Fruit fly (Drosophila melanogaster) whole organism, embryonic: ENCODE results near the gene CG7519.

Experiments
- CG10979 ChIP-seq: fragments of 200-800 bp; sonication (Bioruptor generic); optimal IDR thresholded peaks from 2 replicates; lab custom pipeline; 2018; ENCODE audit warnings: missing biosample characterization, mild to moderate bottlenecking, missing genetic modification characterization, moderate library complexity
- CG12155 ChIP-seq: fragments of 200-800 bp; sonication (Bioruptor generic); optimal IDR thresholded peaks from 3 replicates; lab custom pipeline; 2016; ENCODE audit warnings: missing biosample characterization, missing genetic modification characterization
- CG1233 ChIP-seq: fragments of 200-800 bp; sonication (Bioruptor generic); optimal IDR thresholded peaks from 4 replicates; lab custom pipeline; 2018; ENCODE audit warnings: missing biosample characterization, mild to moderate bottlenecking, missing genetic modification characterization
- CG12391 ChIP-seq: fragments of 200-800 bp; sonication (Bioruptor generic); optimal IDR thresholded peaks from 3 replicates; lab custom pipeline; 2018; ENCODE audit warnings: missing biosample characterization, mild to moderate bottlenecking, missing genetic modification characterization, moderate library complexity
- CG13296 ChIP-seq: fragments of 200-800 bp; sonication (Bioruptor generic); optimal IDR thresholded peaks from 3 replicates; lab custom pipeline; 2018; ENCODE audit warnings: missing biosample characterization, mild to moderate bottlenecking, missing genetic modification characterization
- CG14710 ChIP-seq: fragments of 200-800 bp; sonication (Bioruptor generic); optimal IDR thresholded peaks from 3 replicates; lab custom pipeline; 2019; ENCODE audit warnings: missing biosample characterization, mild to moderate bottlenecking, missing genetic modification characterization, moderate library complexity
- CG17359 ChIP-seq: fragments of 200-800 bp; sonication (Bioruptor generic); optimal IDR thresholded peaks from 3 replicates; lab custom pipeline; 2018; ENCODE audit warnings: missing biosample characterization, mild to moderate bottlenecking, missing genetic modification characterization, moderate library complexity
- CG17361 ChIP-seq: fragments of 200-800 bp; sonication (Bioruptor generic); IDR thresholded peaks from 3 replicates; pipeline ENCODE4 v1.3.6; 2022; ENCODE audit warnings: missing biosample characterization, missing genetic modification characterization
- CG18011 ChIP-seq: fragments of 200-800 bp; sonication (Bioruptor generic); optimal IDR thresholded peaks from 2 replicates; lab custom pipeline; 2017; ENCODE audit warnings: missing biosample characterization, missing genetic modification characterization, mild to moderate bottlenecking, moderate library complexity, missing genotype
- CG2129 ChIP-seq: fragments of 200-800 bp; sonication (Bioruptor generic); IDR thresholded peaks from 2 replicates; pipeline ENCODE4 v1.3.6; 2022; ENCODE audit warnings: missing biosample characterization, missing genetic modification characterization; ENCODE audit not compliant: partially characterized antibody
- CG2678 ChIP-seq: fragments of 200-800 bp; sonication (Bioruptor generic); optimal IDR thresholded peaks from 3 replicates; lab custom pipeline; 2019; ENCODE audit warnings: missing biosample characterization, mild to moderate bottlenecking, missing genetic modification characterization, moderate library complexity
- CG2712 ChIP-seq: fragments of 200-800 bp; optimal IDR thresholded peaks from 3 replicates; lab custom pipeline; 2019; ENCODE audit warnings: missing biosample characterization, mild to moderate bottlenecking, missing genetic modification characterization, moderate library complexity
- CG3847 ChIP-seq: fragments of 200-800 bp; sonication (Bioruptor generic); IDR thresholded peaks from 2 replicates; pipeline ENCODE4 v1.3.6; 2022; ENCODE audit warnings: missing biosample characterization, missing genetic modification characterization
- CG42726 ChIP-seq: fragments of 200-800 bp; sonication (Bioruptor generic); IDR thresholded peaks from 2 replicates; pipeline ENCODE4 v1.3.6; 2022; ENCODE audit warnings: missing biosample characterization, missing genetic modification characterization; ENCODE audit not compliant: partially characterized antibody
- CG4707 ChIP-seq: fragments of 200-800 bp; sonication (Bioruptor generic); optimal IDR thresholded peaks from 2 replicates; lab custom pipeline; 2018; ENCODE audit warnings: missing biosample characterization, mild to moderate bottlenecking, missing genetic modification characterization, moderate library complexity
- CG6689 ChIP-seq: fragments of 200-800 bp; sonication (Bioruptor generic); IDR thresholded peaks from 2 replicates; pipeline ENCODE4 v1.3.6; 2022; ENCODE audit warnings: missing biosample characterization, missing genetic modification characterization
- CG7963 ChIP-seq: fragments of 200-800 bp; sonication (Bioruptor generic); IDR thresholded peaks from 3 replicates; pipeline ENCODE4 v1.3.6; 2022; ENCODE audit warnings: missing biosample characterization, missing genetic modification characterization; ENCODE audit not compliant: partially characterized antibody
- CG7987 ChIP-seq: fragments of 200-800 bp; sonication (Bioruptor generic); optimal IDR thresholded peaks from 2 replicates; lab custom pipeline; 2018; ENCODE audit warnings: missing biosample characterization, mild to moderate bottlenecking, missing genetic modification characterization, moderate library complexity
- CG9437 ChIP-seq: fragments of 200-800 bp; sonication (Bioruptor generic); optimal IDR thresholded peaks from 2 replicates; lab custom pipeline; 2018; ENCODE audit warnings: missing biosample characterization, mild to moderate bottlenecking, missing genetic modification characterization
- CG9876 ChIP-seq: fragments of 200-800 bp; sonication (Bioruptor generic); optimal IDR thresholded peaks from 2 replicates; lab custom pipeline; 2016; ENCODE audit warnings: missing biosample characterization, missing genetic modification characterization
- Camta ChIP-seq: fragments of 200-800 bp; sonication (Bioruptor generic); optimal IDR thresholded peaks from 2 replicates; lab custom pipeline; 2016; ENCODE audit warnings: missing biosample characterization, missing genetic modification characterization
- HLH4C ChIP-seq: fragments of 200-800 bp; sonication (Bioruptor generic); IDR thresholded peaks from 3 replicates; pipeline ENCODE4 v1.3.6; 2022; ENCODE audit warnings: missing biosample characterization, missing genetic modification characterization; ENCODE audit not compliant: partially characterized antibody
- HLH54F ChIP-seq: fragments of 200-800 bp; sonication (Bioruptor generic); optimal IDR thresholded peaks from 3 replicates; lab custom pipeline; 2016; ENCODE audit warnings: missing biosample characterization, missing genetic modification characterization
- Lhr ChIP-seq: fragments of 200-800 bp; sonication (Bioruptor generic); optimal IDR thresholded peaks from 3 replicates; lab custom pipeline; 2017; ENCODE audit warnings: mild to moderate bottlenecking, missing biosample characterization, missing genetic modification reagents, missing genetic modification characterization
- MESR4 ChIP-seq: fragments of 200-800 bp; sonication (Bioruptor generic); optimal IDR thresholded peaks from 2 replicates; lab custom pipeline; 2018; ENCODE audit warnings: missing biosample characterization, mild to moderate bottlenecking, missing genetic modification characterization, moderate library complexity
- Mes4 ChIP-seq: fragments of 200-800 bp; sonication (Bioruptor generic); optimal IDR thresholded peaks from 2 replicates; lab custom pipeline; 2016; ENCODE audit warnings: missing biosample characterization, missing genetic modification characterization
- Nf-YB ChIP-seq: fragments of 200-800 bp; sonication (Bioruptor generic); optimal IDR thresholded peaks from 3 replicates; lab custom pipeline; 2019; ENCODE audit warnings: missing biosample characterization, mild to moderate bottlenecking, missing genetic modification characterization, moderate library complexity
- Poxn ChIP-seq: fragments of 200-800 bp; sonication (Bioruptor generic); IDR thresholded peaks from 2 replicates; pipeline ENCODE4 v1.3.6; 2022; ENCODE audit warnings: missing biosample characterization, missing genetic modification characterization
- Side ChIP-seq: fragments of 200-800 bp; sonication (Bioruptor generic); optimal IDR thresholded peaks from 2 replicates; lab custom pipeline; 2016; ENCODE audit warnings: missing biosample characterization, missing genetic modification characterization
- Vsx1 ChIP-seq: fragments of 200-800 bp; sonication (Bioruptor generic); optimal IDR thresholded peaks from 2 replicates; lab custom pipeline; 2017; ENCODE audit warnings: missing biosample characterization, mild to moderate bottlenecking, missing genetic modification characterization, missing genetic modification reagents
- ab ChIP-seq: fragments of 200-800 bp; sonication (Bioruptor generic); optimal IDR thresholded peaks from 2 replicates; lab custom pipeline; 2016; ENCODE audit warnings: missing biosample characterization, missing genetic modification characterization
- caup ChIP-seq: fragments of 200-800 bp; sonication (Bioruptor generic); optimal IDR thresholded peaks from 3 replicates; lab custom pipeline; 2017; ENCODE audit warnings: missing biosample characterization, mild to moderate bottlenecking, missing genetic modification characterization, moderate library complexity; ENCODE audit not compliant: severe bottlenecking
- crc ChIP-seq: fragments of 200-800 bp; sonication (Bioruptor generic); optimal IDR thresholded peaks from 2 replicates; lab custom pipeline; 2016; ENCODE audit warnings: missing biosample characterization, missing genetic modification characterization
- crol ChIP-seq: fragments of 200-800 bp; sonication (Bioruptor generic); IDR thresholded peaks from 2 replicates; pipeline ENCODE4 v1.3.6; 2022; ENCODE audit warnings: missing biosample characterization, missing genetic modification characterization
- crp ChIP-seq, 2 experiments: fragments of 200-800 bp; sonication (Bioruptor generic); optimal IDR thresholded peaks; 2 replicates in 1 of 2; 3 replicates in 1 of 2; lab custom pipeline; 2017; ENCODE audit warnings: missing biosample characterization in 2 of 2, missing genetic modification characterization in 2 of 2, mild to moderate bottlenecking in 1 of 2, moderate library complexity in 1 of 2
- dan ChIP-seq: fragments of 200-800 bp; sonication (Bioruptor generic); IDR thresholded peaks from 2 replicates; pipeline ENCODE4 v1.3.6; 2022; ENCODE audit warnings: missing biosample characterization, missing genetic modification characterization
- ems ChIP-seq: fragments of 200-800 bp; sonication (Bioruptor generic); optimal IDR thresholded peaks from 3 replicates; lab custom pipeline; 2016; ENCODE audit warnings: missing biosample characterization, missing genetic modification characterization
- lab ChIP-seq: fragments of 200-800 bp; sonication (Bioruptor generic); optimal IDR thresholded peaks from 3 replicates; lab custom pipeline; 2017; ENCODE audit warnings: missing biosample characterization, missing genetic modification characterization, mild to moderate bottlenecking, moderate library complexity, missing genetic modification reagents
- mld ChIP-seq: fragments of 200-800 bp; sonication (Bioruptor generic); IDR thresholded peaks from 3 replicates; pipeline ENCODE4 v1.3.6; 2022; ENCODE audit warnings: missing biosample characterization, missing genetic modification characterization; ENCODE audit not compliant: partially characterized antibody
- nmo ChIP-seq: fragments of 200-800 bp; sonication (Bioruptor generic); optimal IDR thresholded peaks from 2 replicates; lab custom pipeline; 2018; ENCODE audit warnings: missing biosample characterization, mild to moderate bottlenecking, missing genetic modification characterization, moderate library complexity
- pan ChIP-seq, 4 experiments: fragments of >200 bp in 3 of 4; fragments of 200-800 bp in 1 of 4; sonication (Bioruptor generic) in 1 of 4; optimal IDR thresholded peaks in 3 of 4; IDR thresholded peaks in 1 of 4; 2 replicates each; pipeline versions ENCODE4 v1.3.6 to Lab custom; 2017 to 2022; ENCODE audit warnings: missing biosample characterization in 2 of 4, missing genetic modification characterization in 2 of 4, mixed read lengths in 1 of 4
- peb ChIP-seq: fragments of 200-800 bp; sonication (Bioruptor generic); IDR thresholded peaks from 2 replicates; pipeline ENCODE4 v1.3.6; 2022; ENCODE audit warnings: missing biosample characterization, missing genetic modification characterization
- pnt ChIP-seq: fragments of 200-800 bp; sonication (Bioruptor generic); optimal IDR thresholded peaks from 3 replicates; lab custom pipeline; 2016; ENCODE audit warnings: missing biosample characterization, missing genetic modification characterization
- sqz ChIP-seq: fragments of 200-800 bp; sonication (Bioruptor generic); optimal IDR thresholded peaks from 3 replicates; lab custom pipeline; 2018; ENCODE audit warnings: missing biosample characterization, mild to moderate bottlenecking, missing genetic modification characterization
- stwl ChIP-seq: fragments of 200-800 bp; sonication (Bioruptor generic); optimal IDR thresholded peaks from 3 replicates; lab custom pipeline; 2018; ENCODE audit warnings: missing biosample characterization, mild to moderate bottlenecking, missing genetic modification characterization, moderate library complexity
- twi ChIP-seq: fragments of 200-800 bp; optimal IDR thresholded peaks from 2 replicates; lab custom pipeline; 2019; ENCODE audit warnings: missing biosample characterization, mild to moderate bottlenecking, missing genetic modification characterization, moderate library complexity
- unpg ChIP-seq: fragments of 200-800 bp; sonication (Bioruptor generic); optimal IDR thresholded peaks from 3 replicates; lab custom pipeline; 2018; ENCODE audit warnings: missing biosample characterization, mild to moderate bottlenecking, missing genetic modification characterization, moderate library complexity
- zfh2 ChIP-seq: fragments of 200-800 bp; sonication (Bioruptor generic); optimal IDR thresholded peaks from 2 replicates; lab custom pipeline; 2016; ENCODE audit warnings: missing biosample characterization, missing genetic modification characterization

CG7519 gene

dm6 chr3L:21533270-21533948 lies 40.5 kb downstream of the CG7519 start, which contains the start of gene Mkrn1 (continued):
- no peak for TF ChIP-seq CG9437 (GFP tag; lab: Kevin White, UChicago)
- TF ChIP-seq stwl (tag; lab: Kevin White, UChicago): peak; percentile 78
- TF ChIP-seq crp (GFP tag; optimal IDR thresholded peaks at IDR 0.05; lab: Kevin White, UChicago): peak in 1 of 2 experiments; percentile 1
- no peak for TF ChIP-seq crol (GFP tag; lab: Robert Waterston, UW)
- peak; percentile 65 for TF ChIP-seq CG2712
- no peak for TF ChIP-seq CG18011 (GFP tag; lab: Kevin White, UChicago)
- no peak for TF ChIP-seq CG12391 (tag; lab: Kevin White, UChicago)
- TF ChIP-seq CG1233 (GFP tag; lab: Kevin White, UChicago): no peak
- TF ChIP-seq CG4707: no peak
- TF ChIP-seq sqz (GFP tag; lab: Kevin White, UChicago): no peak
- no peak for TF ChIP-seq Nf-YB (GFP tag; lab: Kevin White, UChicago)
- peak; percentile 44 for TF ChIP-seq CG14710 (tag; lab: Kevin White, UChicago)
- TF ChIP-seq CG2678 (tag; lab: Kevin White, UChicago): no peak
- no peak for TF ChIP-seq CG13296
- TF ChIP-seq CG12155 (GFP tag; lab: Kevin White, UChicago): no peak
- TF ChIP-seq HLH4C (GFP tag; lab: Robert Waterston, UW): peak; percentile 97
- TF ChIP-seq pnt (GFP tag; lab: Kevin White, UChicago): no peak
- no peak for TF ChIP-seq CG7987 (GFP tag; lab: Kevin White, UChicago)
- TF ChIP-seq CG10979: no peak
- TF ChIP-seq ems (GFP tag; lab: Kevin White, UChicago): no peak
- no peak for TF ChIP-seq dan (GFP tag; lab: Robert Waterston, UW)
- TF ChIP-seq Side (GFP tag; lab: Kevin White, UChicago): no peak
- no peak for TF ChIP-seq ab (GFP tag; lab: Kevin White, UChicago)
- TF ChIP-seq Lhr: peak; percentile 70
- TF ChIP-seq CG7963 (GFP tag; lab: Robert Waterston, UW): peak; percentile 90
- TF ChIP-seq nmo (GFP tag; lab: Kevin White, UChicago): peak; percentile 33
- TF ChIP-seq pan (optimal IDR thresholded peaks at IDR 0.05; lab: Kevin White, UChicago): no peak
- no peak for TF ChIP-seq pan (GFP tag; optimal IDR thresholded peaks at IDR 0.05 in 1 of 2, IDR thresholded peaks at IDR 0.05 in 1 of 2)
- TF ChIP-seq twi: no peak
- no peak for TF ChIP-seq Vsx1
- no peak for TF ChIP-seq CG17359 (tag; lab: Kevin White, UChicago)
- TF ChIP-seq mld (GFP tag; lab: Robert Waterston, UW): peak; percentile 78
- no peak for TF ChIP-seq Camta (GFP tag; lab: Kevin White, UChicago)
- TF ChIP-seq crc (GFP tag; lab: Kevin White, UChicago): no peak
- no peak for TF ChIP-seq Mes4 (GFP tag; lab: Kevin White, UChicago)
- TF ChIP-seq Poxn (GFP tag; lab: Robert Waterston, UW): no peak
- peak; percentile 51; the same call in 1 of the 2 replicates for TF ChIP-seq CG42726 (GFP tag; lab: Robert Waterston, UW)
- TF ChIP-seq HLH54F (GFP tag; lab: Kevin White, UChicago): no peak
- TF ChIP-seq peb: no peak
- TF ChIP-seq CG9876 (GFP tag; lab: Kevin White, UChicago): no peak
- TF ChIP-seq CG17361 (GFP tag; lab: Robert Waterston, UW): no peak; the same call in 2 of the 3 replicates
- TF ChIP-seq lab: no peak
- no peak for TF ChIP-seq zfh2 (GFP tag; lab: Kevin White, UChicago)
- TF ChIP-seq unpg (GFP tag; lab: Kevin White, UChicago): no peak
- TF ChIP-seq MESR4 (GFP tag; lab: Kevin White, UChicago): peak; percentile 97
- no peak for TF ChIP-seq CG2129 (GFP tag; lab: Robert Waterston, UW)
- TF ChIP-seq CG6689 (GFP tag; lab: Robert Waterston, UW): no peak
- TF ChIP-seq caup (GFP tag; lab: Kevin White, UChicago): no peak
- no peak for TF ChIP-seq CG3847 (GFP tag; lab: Robert Waterston, UW)
